In genomic region chrIII:4434294-4434781, ce11 we compare ENCODE assay signal across 3 worm cellular contexts.
TF ChIP-seq lines count a peak whose summit lies in the region.

C28A5.1 (minus strand) TSS chrIII:4434344.

TF ChIP-seq in whole organism, L1 larva, 84 proteins besides CTCF, POLR2A, EP300 and RAD21:
- TF ChIP-seq ceh-63 (GFP tag; optimal IDR thresholded peaks at IDR 0.05; lab: Kevin White, UChicago), result peak; percentile 27
- no peak for TF ChIP-seq nhr-77 (tag; optimal IDR thresholded peaks at IDR 0.05; lab: Kevin White, UChicago)

TF ChIP-seq in whole organism, L4 larva, 104 proteins besides CTCF, POLR2A, EP300 and RAD21:
- no peak for TF ChIP-seq mdl-1 (tag; optimal IDR thresholded peaks at IDR 0.05; lab: Kevin White, UChicago)
- peak; percentile 46; the same call in 1 of the 2 replicates for TF ChIP-seq Y48G9A.11 (GFP tag; IDR thresholded peaks at IDR 0.05; lab: Robert Waterston, UW)
- TF ChIP-seq zag-1 (tag; optimal IDR thresholded peaks at IDR 0.05; lab: Kevin White, UChicago), result no peak
- peak; percentile 70 for TF ChIP-seq aha-1 (tag; lab: Kevin White, UChicago)
- TF ChIP-seq F49E8.2 (tag; optimal IDR thresholded peaks at IDR 0.05; lab: Kevin White, UChicago; ENCODE audit: borderline replicate concordance), result peak; percentile 30
- TF ChIP-seq madf-9 (GFP tag; conservative IDR thresholded peaks at IDR 0.05; lab: Robert Waterston, UW), result no peak
- TF ChIP-seq dmd-9 (GFP tag; IDR thresholded peaks at IDR 0.05; lab: Robert Waterston, UW), result 0 out of 2 replicates have a peak, but pooled peaks have one; percentile 6
- no peak for TF ChIP-seq F37D6.2 (tag; optimal IDR thresholded peaks at IDR 0.05; lab: Kevin White, UChicago)
- no peak for TF ChIP-seq mxl-2 (GFP tag; conservative IDR thresholded peaks at IDR 0.05; lab: Robert Waterston, UW)
- peak; percentile 79 for TF ChIP-seq unc-130 (GFP tag; optimal IDR thresholded peaks at IDR 0.05; lab: Kevin White, UChicago)
- no peak for TF ChIP-seq nhr-41 (GFP tag; IDR thresholded peaks at IDR 0.05; lab: Robert Waterston, UW)
- TF ChIP-seq daf-19 (GFP tag; conservative IDR thresholded peaks at IDR 0.05; lab: Robert Waterston, UW), result 0 out of 2 replicates have a peak, but pooled peaks have one; percentile 10
- no peak for TF ChIP-seq sdz-12 (GFP tag; optimal IDR thresholded peaks at IDR 0.05; lab: Kevin White, UChicago)
- no peak for TF ChIP-seq snpc-4 (tag; optimal IDR thresholded peaks at IDR 0.05; lab: Kevin White, UChicago)
- peak; percentile 23 for TF ChIP-seq mes-2 (tag; optimal IDR thresholded peaks at IDR 0.05; lab: Kevin White, UChicago; ENCODE audit: poor library complexity, severe bottlenecking)
- TF ChIP-seq daf-16 (GFP tag; optimal IDR thresholded peaks at IDR 0.05; lab: Kevin White, UChicago), result no peak
- TF ChIP-seq daf-16 (tag; optimal IDR thresholded peaks at IDR 0.05; lab: Kevin White, UChicago), result no peak
TF ChIP-seq in whole organism, L4 larva: peak in this region for 7.

TF ChIP-seq in whole organism, young adult, 124 proteins besides CTCF, POLR2A, EP300 and RAD21:
- TF ChIP-seq tbp1 (GFP tag; optimal IDR thresholded peaks at IDR 0.05; lab: Kevin White, UChicago) (peak; percentile 39), egl-18 (GFP tag; IDR thresholded peaks at IDR 0.05; lab: Robert Waterston, UW) (no peak), tlf-1 (GFP tag; optimal IDR thresholded peaks at IDR 0.05; lab: Kevin White, UChicago) (peak; percentile 30), tbx-9 (tag; optimal IDR thresholded peaks at IDR 0.05; lab: Kevin White, UChicago; ENCODE audit: borderline replicate concordance) (no peak), F23B12.7 (tag; optimal IDR thresholded peaks at IDR 0.05; lab: Kevin White, UChicago; ENCODE audit: insufficient read depth) (peak; percentile 65), egl-44 (GFP tag; IDR thresholded peaks at IDR 0.05; lab: Robert Waterston, UW) (no peak), snpc-1.3 (tag; optimal IDR thresholded peaks at IDR 0.05; lab: Kevin White, UChicago; ENCODE audit: insufficient read depth) (peak; percentile 81), madf-8 (GFP tag; conservative IDR thresholded peaks at IDR 0.05; lab: Robert Waterston, UW) (peak; percentile 96), snpc-3.4 (tag; optimal IDR thresholded peaks at IDR 0.05; lab: Kevin White, UChicago) (peak; percentile 90), hrde-1 (tag; optimal IDR thresholded peaks at IDR 0.05; lab: Kevin White, UChicago; ENCODE audit: borderline replicate concordance) (peak; percentile 67), lin-35 (GFP tag; optimal IDR thresholded peaks at IDR 0.05; lab: Kevin White, UChicago) (peak in 1 of 3 experiments; percentile 41), ZK185.1 (tag; optimal IDR thresholded peaks at IDR 0.05; lab: Kevin White, UChicago; ENCODE audit: poor library complexity, severe bottlenecking) (no peak), him-1 (tag; optimal IDR thresholded peaks at IDR 0.05; lab: Kevin White, UChicago) (peak; percentile 86), pbrm-1 (GFP tag; IDR thresholded peaks at IDR 0.05; lab: Robert Waterston, UW) (no peak), efl-1 (GFP tag; optimal IDR thresholded peaks at IDR 0.05; lab: Kevin White, UChicago) (peak; percentile 81), dpl-1 (GFP tag; optimal IDR thresholded peaks at IDR 0.05; lab: Kevin White, UChicago) (peak; percentile 44), snpc-4 (GFP tag; optimal IDR thresholded peaks at IDR 0.05; lab: Kevin White, UChicago) (peak; percentile 14), snpc-4 (tag; optimal IDR thresholded peaks at IDR 0.05; lab: Kevin White, UChicago) (peak in 2 of 4 experiments; percentile 14 to 34), lsl-1 (GFP tag; optimal IDR thresholded peaks at IDR 0.05; lab: Kevin White, UChicago) (peak; percentile 97), madf-6 (GFP tag; IDR thresholded peaks at IDR 0.05; lab: Robert Waterston, UW) (peak; percentile 97), ceh-91 (GFP tag; IDR thresholded peaks at IDR 0.05; lab: Robert Waterston, UW) (peak; percentile 77), let-526 (GFP tag; IDR thresholded peaks at IDR 0.05; lab: Robert Waterston, UW) (no peak), Y56A3A.18 (GFP tag; IDR thresholded peaks at IDR 0.05; lab: Robert Waterston, UW) (0 out of 2 replicates have a peak, but pooled peaks have one; percentile 25), snpc-1.1 (tag; optimal IDR thresholded peaks at IDR 0.05; lab: Kevin White, UChicago; ENCODE audit: insufficient read depth) (peak; percentile 48), ztf-22 (GFP tag; optimal IDR thresholded peaks at IDR 0.05; lab: Kevin White, UChicago) (no peak), unc-62 (GFP tag; optimal IDR thresholded peaks at IDR 0.05; lab: Kevin White, UChicago) (no peak), Y95B8A.8 (GFP tag; IDR thresholded peaks at IDR 0.05; lab: Robert Waterston, UW) (0 out of 2 replicates have a peak, but pooled peaks have one; percentile 63), D2030.7 (GFP tag; IDR thresholded peaks at IDR 0.05; lab: Robert Waterston, UW) (peak; percentile 91), xnd-1 (tag; optimal IDR thresholded peaks at IDR 0.05; lab: Kevin White, UChicago) (peak; percentile 91), dox-1 (GFP tag; IDR thresholded peaks at IDR 0.05; lab: Robert Waterston, UW) (peak; percentile 79), rcor-1 (GFP tag; IDR thresholded peaks at IDR 0.05; lab: Robert Waterston, UW) (peak; percentile 7; the same call in 1 of the 2 replicates), hsf-1 (GFP tag; IDR thresholded peaks at IDR 0.05; lab: Robert Waterston, UW) (no peak; the same call in 1 of the 2 replicates), mel-28 (tag; optimal IDR thresholded peaks at IDR 0.05; lab: Kevin White, UChicago; ENCODE audit: borderline replicate concordance) (no peak), Y53G8AR.9 (GFP tag; conservative IDR thresholded peaks at IDR 0.05; lab: Robert Waterston, UW) (no peak), nhr-90 (tag; optimal IDR thresholded peaks at IDR 0.05; lab: Kevin White, UChicago) (no peak), Y79H2A.3 (GFP tag; conservative IDR thresholded peaks at IDR 0.05; lab: Robert Waterston, UW) (no peak), hmg-1.2 (GFP tag; IDR thresholded peaks at IDR 0.05; lab: Robert Waterston, UW) (peak; percentile 26; the same call in 1 of the 2 replicates), F49E8.2 (tag; optimal IDR thresholded peaks at IDR 0.05; lab: Kevin White, UChicago; ENCODE audit: insufficient read depth) (peak; percentile 68), lir-1 (GFP tag; conservative IDR thresholded peaks at IDR 0.05; lab: Robert Waterston, UW) (no peak), rpc-1 (optimal IDR thresholded peaks at IDR 0.05; lab: Kevin White, UChicago) (no peak), rpc-1 (tag; optimal IDR thresholded peaks at IDR 0.05; lab: Kevin White, UChicago) (peak; percentile 13), unc-130 (GFP tag; optimal IDR thresholded peaks at IDR 0.05; lab: Kevin White, UChicago) (peak; percentile 79), F33H1.4 (GFP tag; IDR thresholded peaks at IDR 0.05; lab: Robert Waterston, UW) (peak; percentile 95), lin-54 (GFP tag; optimal IDR thresholded peaks at IDR 0.05; lab: Kevin White, UChicago) (peak; percentile 41)
